Worm (Caenorhabditis elegans) whole organism, late embryonic: ENCODE measurements around the gene sre-27.
"Not testable (repeated sequence)": the region's sequence is repeated elsewhere in the genome, so short reads cannot be mapped to it uniquely, and the experiment has no call there.

Experiments
- F13H6.1 ChIP-seq: sonication (generic microtip); optimal IDR thresholded peaks from 2 replicates; lab custom pipeline; 2016; ENCODE audit warnings: missing genetic modification characterization, missing compliant biosample characterization
- Y22D7AL.16 ChIP-seq: sonication (generic microtip); optimal IDR thresholded peaks from 2 replicates; lab custom pipeline; 2016; ENCODE audit warnings: missing genetic modification characterization, missing compliant biosample characterization
- ahr-1 ChIP-seq: sonication (generic microtip); optimal IDR thresholded peaks from 2 replicates; lab custom pipeline; 2016; ENCODE audit warnings: missing genetic modification characterization, missing compliant biosample characterization
- ama-1 ChIP-seq: fragments of 150-350 bp; optimal IDR thresholded peaks from 2 replicates; lab custom pipeline; 2014
- ceh-14 ChIP-seq: sonication (generic microtip); optimal IDR thresholded peaks from 2 replicates; lab custom pipeline; 2016; ENCODE audit warnings: missing genotype, missing genetic modification characterization, missing compliant biosample characterization
- ceh-19 ChIP-seq: fragments of 200-800 bp; sonication (Bioruptor generic); optimal IDR thresholded peaks from 2 replicates; lab custom pipeline; 2018; ENCODE audit warnings: mild to moderate bottlenecking, missing genetic modification characterization, missing compliant biosample characterization
- ceh-2 ChIP-seq: sonication (generic microtip); optimal IDR thresholded peaks from 2 replicates; lab custom pipeline; 2016; ENCODE audit warnings: missing genotype, missing genetic modification characterization, missing compliant biosample characterization
- ceh-22 ChIP-seq: sonication (generic microtip); optimal IDR thresholded peaks from 2 replicates; lab custom pipeline; 2017; ENCODE audit warnings: missing biosample characterization, missing genetic modification characterization
- ceh-45 ChIP-seq: fragments of 200-800 bp; sonication (Bioruptor generic); IDR thresholded peaks from 2 replicates; pipeline ENCODE4 v1.3.6; 2022; ENCODE audit warnings: missing genetic modification reagents, missing genetic modification characterization, missing compliant biosample characterization
- ceh-48 ChIP-seq: sonication (generic microtip); optimal IDR thresholded peaks from 2 replicates; lab custom pipeline; 2016; ENCODE audit warnings: missing genetic modification characterization, inconsistent platforms, missing compliant biosample characterization
- ceh-6 ChIP-seq: fragments of 200-800 bp; sonication (Bioruptor generic); optimal IDR thresholded peaks from 2 replicates; lab custom pipeline; 2018; ENCODE audit warnings: mild to moderate bottlenecking, missing genetic modification characterization, missing compliant biosample characterization
- dve-1 ChIP-seq: sonication (generic microtip); optimal IDR thresholded peaks from 2 replicates; lab custom pipeline; 2017; ENCODE audit warnings: antibody characterized with exemption, mild to moderate bottlenecking, missing genetic modification characterization, missing compliant biosample characterization
- elt-2 ChIP-seq: sonication (generic microtip); optimal IDR thresholded peaks from 2 replicates; lab custom pipeline; 2016; ENCODE audit warnings: missing genetic modification reagents, missing genetic modification characterization, missing compliant biosample characterization
- ets-4 ChIP-seq: sonication (generic microtip); optimal IDR thresholded peaks from 2 replicates; lab custom pipeline; 2016; ENCODE audit warnings: missing genetic modification characterization, missing compliant biosample characterization
- hlh-15 ChIP-seq: sonication (generic microtip); optimal IDR thresholded peaks from 2 replicates; lab custom pipeline; 2016; ENCODE audit warnings: missing genetic modification characterization, missing compliant biosample characterization
- hlh-30 ChIP-seq: sonication (generic microtip); optimal IDR thresholded peaks from 2 replicates; lab custom pipeline; 2017; ENCODE audit warnings: antibody characterized with exemption, missing genetic modification characterization, missing compliant biosample characterization; ENCODE audit not compliant: insufficient read depth
- hlh-8 ChIP-seq: sonication (generic microtip); optimal IDR thresholded peaks from 2 replicates; lab custom pipeline; 2016; ENCODE audit warnings: missing genotype, missing genetic modification characterization, missing compliant biosample characterization
- madf-2 ChIP-seq: sonication (generic microtip); optimal IDR thresholded peaks from 2 replicates; lab custom pipeline; 2017; ENCODE audit warnings: missing genetic modification characterization, missing compliant biosample characterization
- nhr-11 ChIP-seq: fragments of 150-350 bp; optimal IDR thresholded peaks from 2 replicates; lab custom pipeline; 2014; ENCODE audit warnings: missing biosample characterization, missing genetic modification characterization
- odd-2 ChIP-seq: sonication (generic microtip); optimal IDR thresholded peaks from 2 replicates; lab custom pipeline; 2017; ENCODE audit warnings: antibody characterized with exemption, mild to moderate bottlenecking, missing genetic modification characterization, missing compliant biosample characterization
- pha-4 ChIP-seq: fragments of 150-350 bp; optimal IDR thresholded peaks from 2 replicates; lab custom pipeline; 2018; ENCODE audit warnings: missing biosample characterization, missing genetic modification reagents, missing genetic modification characterization
- pqm-1 ChIP-seq: sonication (generic microtip); optimal IDR thresholded peaks from 2 replicates; lab custom pipeline; 2016; ENCODE audit warnings: missing genetic modification characterization, missing compliant biosample characterization
- pros-1 ChIP-seq: fragments of 150-350 bp; optimal IDR thresholded peaks from 2 replicates; lab custom pipeline; 2014; ENCODE audit warnings: missing biosample characterization, missing genetic modification reagents, missing genetic modification characterization
- sox-2 ChIP-seq: fragments of 200-800 bp; sonication (Bioruptor generic); IDR thresholded peaks from 2 replicates; pipeline ENCODE4 v1.3.6; 2022; ENCODE audit warnings: missing genetic modification reagents, missing genetic modification characterization, missing compliant biosample characterization
- tbx-2 ChIP-seq: sonication (generic microtip); optimal IDR thresholded peaks from 2 replicates; lab custom pipeline; 2016; ENCODE audit warnings: missing genetic modification characterization, missing compliant biosample characterization
- tbx-7 ChIP-seq: sonication (generic microtip); optimal IDR thresholded peaks from 2 replicates; lab custom pipeline; 2016; ENCODE audit warnings: missing genotype, missing genetic modification characterization, missing compliant biosample characterization
- ttx-3 ChIP-seq: sonication (generic microtip); optimal IDR thresholded peaks from 2 replicates; lab custom pipeline; 2016; ENCODE audit warnings: missing genetic modification reagents, missing genetic modification characterization, missing compliant biosample characterization
- unc-42 ChIP-seq: sonication (generic microtip); optimal IDR thresholded peaks from 2 replicates; lab custom pipeline; 2016; ENCODE audit warnings: missing genotype, missing genetic modification characterization, missing compliant biosample characterization
- unc-86 ChIP-seq: sonication (generic microtip); optimal IDR thresholded peaks from 2 replicates; lab custom pipeline; 2016; ENCODE audit warnings: missing genetic modification characterization, missing compliant biosample characterization
- ztf-16 ChIP-seq: sonication (generic microtip); optimal IDR thresholded peaks from 2 replicates; lab custom pipeline; 2017; ENCODE audit warnings: missing genetic modification characterization, missing compliant biosample characterization

sre-27 gene

ce11 chrII:12441164-12441563, 23.8 kb upstream of the sre-27 start, which contains the start of gene Y57A10C.10:
TSS of gene Y57A10C.10 (minus strand) at chrII:12441264.
- TF ChIP-seq ahr-1 (tag; lab: Kevin White, UChicago); dve-1 (tag; lab: Kevin White, UChicago); ceh-48: not testable (repeated sequence)

- no peak for TF ChIP-seq madf-2
- peak; percentile 39 for TF ChIP-seq ceh-14 (tag; lab: Kevin White, UChicago)
These were observed 21.0 kb upstream of the sre-27 start, which contains the start of gene Y57A10C.9 for ce11 chrII:12438441-12438840. TSS of gene Y57A10C.9 (minus strand) at chrII:12438541.

- TF ChIP-seq ceh-6: no peak
- peak; percentile 70 for TF ChIP-seq dve-1 (tag; lab: Kevin White, UChicago)
- TF ChIP-seq ceh-19 (GFP tag; lab: Kevin White, UChicago): no peak
- no peak for TF ChIP-seq ttx-3 (tag; lab: Kevin White, UChicago)
- no peak for TF ChIP-seq ceh-22
- TF ChIP-seq elt-2 (tag; lab: Kevin White, UChicago): no peak
- no peak for TF ChIP-seq sox-2 (GFP tag; lab: Robert Waterston, UW)
These were observed 19.3 kb upstream of the sre-27 start for ce11 chrII:12436717-12437116.

- TF ChIP-seq ceh-19 (GFP tag; lab: Kevin White, UChicago): no peak
- TF ChIP-seq hlh-8 (tag; lab: Kevin White, UChicago): no peak
- TF ChIP-seq pros-1 (tag; lab: Kevin White, UChicago): no peak
- TF ChIP-seq ceh-2 (tag; lab: Kevin White, UChicago): no peak
- no peak for TF ChIP-seq hlh-30 (tag; lab: Kevin White, UChicago)
- no peak for TF ChIP-seq ztf-16
- TF ChIP-seq odd-2 (tag; lab: Kevin White, UChicago): no peak
- TF ChIP-seq nhr-11 (tag; lab: Kevin White, UChicago): no peak
- TF ChIP-seq ets-4 (tag; lab: Kevin White, UChicago): no peak
- TF ChIP-seq ceh-22: no peak
- no peak for TF ChIP-seq sox-2 (GFP tag; lab: Robert Waterston, UW)
- no peak for TF ChIP-seq ceh-45 (GFP tag; lab: Robert Waterston, UW)
- no peak for TF ChIP-seq F13H6.1 (tag; lab: Kevin White, UChicago)
- no peak for TF ChIP-seq Y22D7AL.16 (tag; lab: Kevin White, UChicago)
- TF ChIP-seq ceh-48: no peak
- TF ChIP-seq, all 69 proteins: peak for 0
These were observed 17.9 kb upstream of the sre-27 start for ce11 chrII:12435202-12435872.

DNA sequence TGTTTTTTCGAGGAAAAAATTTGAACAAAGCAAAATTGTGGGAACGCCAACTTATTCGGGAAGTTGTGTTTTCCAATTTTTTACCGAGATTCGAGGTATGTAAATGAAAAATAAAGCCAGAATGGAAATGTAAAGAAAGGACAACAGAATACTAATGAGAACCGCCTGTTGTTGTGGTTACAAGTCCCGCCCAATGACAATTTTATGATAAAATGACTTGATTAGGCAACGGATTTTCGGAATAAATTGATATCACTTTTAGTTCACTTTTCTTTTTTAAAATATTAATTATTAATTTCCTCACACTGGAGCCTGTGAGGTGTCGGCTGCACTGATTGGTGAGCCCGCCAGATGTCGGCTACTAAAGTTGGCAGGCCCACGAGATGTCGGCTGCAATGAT, 14.9 kb upstream of the sre-27 start, which contains the start of gene dct-12:
Gene dct-12, minus strand, starts transcription at position 101 of the 400 bp plus-strand sequence.
- TF ChIP-seq tbx-2 (tag; lab: Kevin White, UChicago): no peak
- no peak for TF ChIP-seq ets-4 (tag; lab: Kevin White, UChicago)
- TF ChIP-seq F13H6.1 (tag; lab: Kevin White, UChicago): no peak
- no peak for TF ChIP-seq unc-86 (tag; lab: Kevin White, UChicago)
- TF ChIP-seq tbx-7 (tag; lab: Kevin White, UChicago): no peak
- no peak for TF ChIP-seq ama-1 (lab: Kevin White, UChicago)

- no peak for TF ChIP-seq unc-42
- TF ChIP-seq hlh-15 (tag; lab: Kevin White, UChicago): no peak
- TF ChIP-seq ama-1 (lab: Kevin White, UChicago): no peak
- TF ChIP-seq ceh-2 (tag; lab: Kevin White, UChicago): no peak
- TF ChIP-seq dve-1 (tag; lab: Kevin White, UChicago): no peak
- no peak for TF ChIP-seq ttx-3 (tag; lab: Kevin White, UChicago)
- TF ChIP-seq ceh-19 (GFP tag; lab: Kevin White, UChicago): no peak
- TF ChIP-seq hlh-30 (tag; lab: Kevin White, UChicago): no peak
- no peak for TF ChIP-seq pha-4
- TF ChIP-seq pqm-1 (tag; lab: Kevin White, UChicago): no peak
- no peak for TF ChIP-seq madf-2
- no peak for TF ChIP-seq ceh-48
These were observed 12.3 kb upstream of the sre-27 start, which contains the start of gene Y57A10C.8 for ce11 chrII:12429743-12430142. TSS of gene Y57A10C.8 (minus strand) at chrII:12429843.
